Worm (Caenorhabditis elegans) whole organism, mixed stage, embryonic: ENCODE results near the gene lrch-1.

Source experiments
- M03D4.4 ChIP-seq: sonication (generic microtip); optimal IDR thresholded peaks from 2 replicates; lab custom pipeline; 2017; ENCODE audit warnings: mild to moderate bottlenecking, missing genetic modification characterization, missing compliant biosample characterization
- bed-3 ChIP-seq: fragments of 200-800 bp; sonication (Bioruptor generic); optimal IDR thresholded peaks from 3 replicates; lab custom pipeline; 2018; ENCODE audit warnings: mild to moderate bottlenecking, missing genetic modification characterization, moderate library complexity, missing compliant biosample characterization
- blmp-1 ChIP-seq: fragments of 150-350 bp; optimal IDR thresholded peaks from 2 replicates; lab custom pipeline; 2014; ENCODE audit warnings: missing biosample characterization, missing genetic modification characterization
- ceh-39 ChIP-seq: fragments of 150-350 bp; optimal IDR thresholded peaks from 2 replicates; lab custom pipeline; 2014; ENCODE audit warnings: missing biosample characterization, missing genetic modification characterization
- ceh-43 ChIP-seq: fragments of 200-800 bp; sonication (Bioruptor generic); optimal IDR thresholded peaks from 2 replicates; lab custom pipeline; 2018; ENCODE audit warnings: mild to moderate bottlenecking, missing genetic modification characterization, moderate library complexity, missing compliant biosample characterization
- ceh-83 ChIP-seq: fragments of 200-800 bp; sonication (Bioruptor generic); optimal IDR thresholded peaks from 2 replicates; lab custom pipeline; 2018; ENCODE audit warnings: mild to moderate bottlenecking, missing genetic modification characterization, missing compliant biosample characterization
- ces-1 ChIP-seq: fragments of 150-350 bp; optimal IDR thresholded peaks from 2 replicates; lab custom pipeline; 2014; ENCODE audit warnings: missing biosample characterization, missing genetic modification reagents, missing genetic modification characterization
- cnd-1 ChIP-seq: fragments of 200-800 bp; sonication (Bioruptor generic); optimal IDR thresholded peaks from 2 replicates; lab custom pipeline; 2018; ENCODE audit warnings: mild to moderate bottlenecking, missing genetic modification characterization, missing compliant biosample characterization
- elt-3 ChIP-seq: fragments of 150-350 bp; optimal IDR thresholded peaks from 2 replicates; lab custom pipeline; 2014; ENCODE audit warnings: missing biosample characterization, missing genetic modification characterization
- ham-2 ChIP-seq: fragments of 200-800 bp; sonication (Bioruptor generic); optimal IDR thresholded peaks from 2 replicates; lab custom pipeline; 2018; ENCODE audit warnings: mild to moderate bottlenecking, missing genetic modification characterization, missing compliant biosample characterization
- hlh-1 ChIP-seq: fragments of 150-350 bp; optimal IDR thresholded peaks from 2 replicates; lab custom pipeline; 2014; ENCODE audit warnings: missing biosample characterization, missing genetic modification reagents, missing genetic modification characterization
- lin-13 ChIP-seq: fragments of 150-350 bp; optimal IDR thresholded peaks from 2 replicates; lab custom pipeline; 2014; ENCODE audit warnings: missing biosample characterization, missing genetic modification characterization
- lin-32 ChIP-seq: fragments of 200-800 bp; sonication (Bioruptor generic); optimal IDR thresholded peaks from 2 replicates; lab custom pipeline; 2018; ENCODE audit warnings: mild to moderate bottlenecking, missing genetic modification characterization, missing compliant biosample characterization
- lsy-2 ChIP-seq: fragments of 150-350 bp; optimal IDR thresholded peaks from 2 replicates; lab custom pipeline; 2014; ENCODE audit warnings: missing biosample characterization, missing genetic modification characterization
- mab-5 ChIP-seq: fragments of 150-350 bp; optimal IDR thresholded peaks from 2 replicates; lab custom pipeline; 2014; ENCODE audit warnings: missing biosample characterization, missing genetic modification characterization
- nhr-2 ChIP-seq: fragments of 150-350 bp; optimal IDR thresholded peaks from 2 replicates; lab custom pipeline; 2014; ENCODE audit warnings: missing biosample characterization, missing genetic modification characterization
- nhr-237 ChIP-seq: fragments of 150-350 bp; optimal IDR thresholded peaks from 2 replicates; lab custom pipeline; 2014; ENCODE audit warnings: missing biosample characterization, missing genetic modification characterization
- nhr-76 ChIP-seq: sonication (generic microtip); optimal IDR thresholded peaks from 2 replicates; lab custom pipeline; 2017; ENCODE audit warnings: missing biosample characterization, missing genetic modification characterization
- sem-2 ChIP-seq: fragments of 200-800 bp; sonication (Bioruptor generic); optimal IDR thresholded peaks from 2 replicates; lab custom pipeline; 2018; ENCODE audit warnings: mild to moderate bottlenecking, missing genetic modification characterization, missing compliant biosample characterization
- snpc-4 ChIP-seq: fragments of 150-350 bp; optimal IDR thresholded peaks from 2 replicates; lab custom pipeline; 2014; ENCODE audit warnings: missing biosample characterization, missing genetic modification characterization
- sptf-1 ChIP-seq: sonication (generic microtip); optimal IDR thresholded peaks from 2 replicates; lab custom pipeline; 2017; ENCODE audit warnings: mild to moderate bottlenecking, missing genetic modification characterization, moderate library complexity, missing compliant biosample characterization
- tbx-8 ChIP-seq: fragments of 200-800 bp; sonication (Bioruptor generic); optimal IDR thresholded peaks from 2 replicates; lab custom pipeline; 2018; ENCODE audit warnings: mild to moderate bottlenecking, missing genetic modification characterization, moderate library complexity, missing compliant biosample characterization
- unc-120 ChIP-seq: sonication (generic microtip); optimal IDR thresholded peaks from 2 replicates; lab custom pipeline; 2017; ENCODE audit warnings: missing genetic modification characterization, missing compliant biosample characterization; ENCODE audit not compliant: poor library complexity, severe bottlenecking
- unc-62 ChIP-seq: fragments of 150-350 bp; optimal IDR thresholded peaks from 2 replicates; lab custom pipeline; 2014; ENCODE audit warnings: missing biosample characterization, missing genetic modification reagents, missing genetic modification characterization
- ztf-11 ChIP-seq: fragments of 150-350 bp; optimal IDR thresholded peaks from 2 replicates; lab custom pipeline; 2014; ENCODE audit warnings: missing biosample characterization, missing genetic modification characterization

Gene lrch-1

ce11 chrX:6175829-6176228 is 40.6 kb downstream of the lrch-1 start, which contains the start of gene T25B2.3:
Gene T25B2.3 (plus strand): TSS chrX:6176129.
- TF ChIP-seq ceh-83 (GFP tag; lab: Kevin White, UChicago) (no peak), M03D4.4 (no peak), ceh-43 (GFP tag; lab: Kevin White, UChicago) (no peak), ztf-11 (no peak)

- TF ChIP-seq ceh-43 (GFP tag; lab: Kevin White, UChicago) = no peak
- no peak for TF ChIP-seq unc-62 (GFP tag; lab: Kevin White, UChicago)
- no peak for TF ChIP-seq ceh-39 (tag; lab: Kevin White, UChicago)
- TF ChIP-seq cnd-1 (tag; lab: Kevin White, UChicago) = no peak
- TF ChIP-seq lsy-2 (tag; lab: Kevin White, UChicago) = no peak
- TF ChIP-seq elt-3 (tag; lab: Kevin White, UChicago) = no peak
Measured at ce11 chrX:6173656-6174055, 42.8 kb downstream of the lrch-1 start, which contains the start of gene T25B2.1. Gene T25B2.1 (plus strand): TSS chrX:6173956.

ce11 chrX:6169252-6169651 is 47.2 kb downstream of the lrch-1 start, which contains the start of gene T25B2.2:
Gene T25B2.2 (plus strand): TSS chrX:6169643.
- TF ChIP-seq ces-1 (GFP tag; lab: Kevin White, UChicago) = no peak

ce11 chrX:6167376-6167775 is 49.1 kb downstream of the lrch-1 start:
- TF ChIP-seq lin-32 = no peak
- TF ChIP-seq blmp-1 = no peak
- TF ChIP-seq unc-120 = no peak

- TF ChIP-seq sem-2 = no peak
- no peak for TF ChIP-seq lin-32
- no peak for TF ChIP-seq snpc-4 (tag; lab: Kevin White, UChicago)
- TF ChIP-seq nhr-237 (tag; lab: Kevin White, UChicago) = no peak
- TF ChIP-seq ceh-83 (GFP tag; lab: Kevin White, UChicago) = no peak
- no peak for TF ChIP-seq ceh-39 (tag; lab: Kevin White, UChicago)
- no peak for TF ChIP-seq tbx-8 (GFP tag; lab: Kevin White, UChicago)
- TF ChIP-seq M03D4.4 = no peak
- no peak for TF ChIP-seq lsy-2 (tag; lab: Kevin White, UChicago)
Measured at ce11 chrX:6162037-6162436, 54.4 kb downstream of the lrch-1 start.

ce11 chrX:6160427-6160826 is 56.0 kb downstream of the lrch-1 start, which contains the start of gene odd-2:
Gene odd-2 (minus strand): TSS chrX:6160527.
- TF ChIP-seq snpc-4 (tag; lab: Kevin White, UChicago) (no peak), mab-5 (no peak), nhr-2 (no peak), lin-13 (tag; lab: Kevin White, UChicago) (no peak), sptf-1 (no peak), bed-3 (GFP tag; lab: Kevin White, UChicago) (no peak)

- TF ChIP-seq M03D4.4 (no peak), ces-1 (GFP tag; lab: Kevin White, UChicago) (no peak), hlh-1 (no peak), unc-62 (GFP tag; lab: Kevin White, UChicago) (no peak), snpc-4 (tag; lab: Kevin White, UChicago) (no peak), lsy-2 (tag; lab: Kevin White, UChicago) (no peak), unc-120 (no peak), nhr-237 (tag; lab: Kevin White, UChicago) (no peak), ham-2 (GFP tag; lab: Kevin White, UChicago) (no peak), ztf-11 (no peak), nhr-76 (tag; lab: Kevin White, UChicago) (no peak), cnd-1 (tag; lab: Kevin White, UChicago) (no peak)
- TF ChIP-seq, all 35 proteins: peak for 0
Measured at ce11 chrX:6159562-6159961, 56.9 kb downstream of the lrch-1 start.
